Fruit fly (Drosophila melanogaster) whole organism, wandering third instar larva: Measurements from ENCODE around the gene orb.

Source experiments
- N ChIP-seq: fragments of >200 bp; optimal IDR thresholded peaks from 2 replicates; lab custom pipeline; 2018; ENCODE audit warnings: missing biosample characterization, missing external identifiers, missing genetic modification characterization
- Rel ChIP-seq, 2 experiments: fragments of 200-800 bp; sonication (Bioruptor generic) in 1 of 2; optimal IDR thresholded peaks; 2 replicates in 1 of 2; 3 replicates in 1 of 2; lab custom pipeline; 2016 to 2019; ENCODE audit warnings: mild to moderate bottlenecking in 2 of 2, missing biosample characterization in 2 of 2, missing genetic modification characterization in 2 of 2, moderate library complexity in 1 of 2
- dsf ChIP-seq: sonication (Bioruptor generic); optimal IDR thresholded peaks from 2 replicates; lab custom pipeline; 2016; ENCODE audit warnings: missing biosample characterization, missing genetic modification characterization, borderline replicate concordance
- ey ChIP-seq: fragments of 200-800 bp; sonication (Bioruptor generic); optimal IDR thresholded peaks from 2 replicates; lab custom pipeline; 2016; ENCODE audit warnings: missing biosample characterization, missing genetic modification characterization

The orb gene

dm6 chr3R:23211745-23212254, 68.9 kb downstream of the orb start (continued):
- TF ChIP-seq N (GFP tag; lab: Kevin White, UChicago) (no peak), ey (GFP tag; lab: Kevin White, UChicago) (peak; percentile 32), dsf (GFP tag; lab: Kevin White, UChicago) (no peak), Rel (GFP tag; optimal IDR thresholded peaks at IDR 0.05; lab: Kevin White, UChicago) (no peak), Rel (tag; optimal IDR thresholded peaks at IDR 0.05; lab: Kevin White, UChicago) (no peak)
